Worm (Caenorhabditis elegans): Measurements from ENCODE around the gene mboa-2.

Gene mboa-2

DNA sequence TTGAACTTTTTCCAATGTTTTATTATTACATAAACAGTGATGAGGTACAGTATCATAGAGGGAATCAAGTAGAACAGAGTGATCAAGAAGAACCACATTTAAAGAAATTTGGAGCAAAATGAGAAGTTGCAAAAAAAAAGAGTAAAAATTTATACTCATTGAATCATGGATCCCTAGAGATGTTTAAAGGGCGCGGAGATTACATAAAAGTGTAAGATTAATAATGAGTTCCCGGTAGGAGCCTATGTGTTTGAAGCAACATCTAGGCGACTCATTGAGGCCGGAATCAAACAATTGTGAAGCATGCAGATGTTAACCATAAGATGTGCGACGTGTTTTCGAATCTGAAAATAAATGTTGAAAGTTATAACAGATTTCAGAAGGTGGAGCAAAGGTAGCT, 30.0 kb upstream of the mboa-2 start, which contains the start of gene srg-39:
Gene srg-39, minus strand, starts transcription at position 101 of the 400 bp plus-strand sequence.
- no peak for TF ChIP-seq lin-11 (tag; optimal IDR thresholded peaks at IDR 0.05)
- no peak for TF ChIP-seq unc-39 (tag; optimal IDR thresholded peaks at IDR 0.05)
- TF ChIP-seq ceh-16 (tag; optimal IDR thresholded peaks at IDR 0.05) = no peak
- no peak for TF ChIP-seq ceh-82 (tag; optimal IDR thresholded peaks at IDR 0.05)
- no peak for TF ChIP-seq lin-13 (GFP tag; optimal IDR thresholded peaks at IDR 0.05)
- no peak for TF ChIP-seq C34F6.9 (tag; optimal IDR thresholded peaks at IDR 0.05)
- TF ChIP-seq sma-9 (GFP tag; optimal IDR thresholded peaks at IDR 0.05) = no peak
- no peak for TF ChIP-seq sma-9 (tag; optimal IDR thresholded peaks at IDR 0.05)

DNA sequence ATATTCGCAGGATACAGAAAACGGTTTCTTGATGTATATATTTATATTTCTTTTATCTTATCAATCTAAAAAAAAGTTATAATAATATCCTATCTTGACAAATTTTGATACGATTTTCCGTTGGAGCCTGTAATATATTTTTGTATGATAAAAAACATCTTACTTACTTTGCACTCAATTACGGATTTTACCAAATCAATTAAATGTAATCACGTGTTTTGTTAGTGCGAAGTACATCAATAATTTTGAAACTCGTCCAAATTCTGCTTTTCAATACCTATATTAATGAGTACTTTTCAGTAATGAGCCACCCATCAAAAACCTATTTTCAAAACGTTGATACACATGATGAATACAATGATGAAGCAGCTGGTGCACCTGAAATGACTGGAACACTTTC, 27.1 kb upstream of the mboa-2 start, which contains the start of gene T19C4.1:
Gene T19C4.1, plus strand, starts transcription at position 301 of the 400 bp plus-strand sequence.
- no peak for TF ChIP-seq nhr-6 (tag; optimal IDR thresholded peaks at IDR 0.05)
- TF ChIP-seq mbf-1 (tag; optimal IDR thresholded peaks at IDR 0.05) = no peak
- TF ChIP-seq nhr-11 (tag; optimal IDR thresholded peaks at IDR 0.05) = no peak
- TF ChIP-seq C34F6.9 (tag; optimal IDR thresholded peaks at IDR 0.05) = no peak
- TF ChIP-seq mdl-1 (tag; optimal IDR thresholded peaks at IDR 0.05) = no peak

DNA sequence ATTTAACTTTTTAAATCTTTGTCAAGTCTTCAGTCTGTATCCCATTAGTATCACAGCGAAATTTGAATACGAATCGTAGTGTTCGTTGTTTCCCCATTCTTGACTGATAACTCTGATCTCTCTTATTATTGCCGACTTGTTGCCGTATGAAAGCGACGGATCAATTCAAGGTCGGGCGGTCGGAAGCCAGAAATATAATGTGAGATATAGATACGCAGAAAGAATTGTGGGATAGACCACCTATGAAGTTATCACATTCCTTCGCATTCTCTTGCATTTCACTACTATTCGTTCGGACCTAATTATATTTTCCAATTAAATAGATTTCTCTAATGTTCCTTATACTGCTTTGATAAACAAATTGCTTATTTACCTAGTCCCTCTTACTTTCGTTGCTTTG, 26.7 kb upstream of the mboa-2 start:
- TF ChIP-seq nhr-21 (tag; optimal IDR thresholded peaks at IDR 0.05) (no peak), nhr-25 (tag; optimal IDR thresholded peaks at IDR 0.05) (peak; percentile 4)

DNA sequence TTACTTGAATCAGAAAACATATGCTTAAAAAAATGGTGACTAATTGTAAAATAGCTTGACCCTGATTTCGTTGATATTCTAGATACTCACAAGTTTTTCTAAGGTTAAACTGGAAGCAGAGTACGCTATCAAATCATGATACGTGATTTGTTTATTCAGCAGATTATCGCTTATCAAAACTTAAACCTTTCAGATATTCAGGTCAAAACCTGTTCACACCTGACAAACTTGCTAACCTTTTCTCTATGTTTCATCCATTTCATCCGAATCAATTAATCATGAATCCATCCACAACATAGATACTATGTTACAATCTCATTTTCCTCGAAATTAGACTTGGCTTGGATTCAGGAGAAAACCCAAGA, 25.5 kb upstream of the mboa-2 start:
- peak; percentile 62 for TF ChIP-seq sma-3 (GFP tag; optimal IDR thresholded peaks at IDR 0.05)
- TF ChIP-seq C34F6.9 (tag; optimal IDR thresholded peaks at IDR 0.05) = no peak
- TF ChIP-seq elt-1 (tag; optimal IDR thresholded peaks at IDR 0.05) = no peak
- TF ChIP-seq sem-4 (tag; optimal IDR thresholded peaks at IDR 0.05) = no peak
- TF ChIP-seq nhr-25 (tag; optimal IDR thresholded peaks at IDR 0.05) = peak; percentile 74
- TF ChIP-seq unc-55 (GFP tag; optimal IDR thresholded peaks at IDR 0.05) = no peak
- TF ChIP-seq ztf-1 (GFP tag; conservative IDR thresholded peaks at IDR 0.05) = no peak
- TF ChIP-seq snpc-4 (tag; optimal IDR thresholded peaks at IDR 0.05) = no peak
- TF ChIP-seq nhr-77 (tag; optimal IDR thresholded peaks at IDR 0.05) = no peak
- no peak for TF ChIP-seq ceh-82 (tag; optimal IDR thresholded peaks at IDR 0.05)
- no peak for TF ChIP-seq lin-11 (tag; optimal IDR thresholded peaks at IDR 0.05)
- no peak for TF ChIP-seq Y55F3AM.14 (GFP tag; optimal IDR thresholded peaks at IDR 0.05)
- TF ChIP-seq alr-1 (tag; optimal IDR thresholded peaks at IDR 0.05) = no peak
- TF ChIP-seq fos-1 (tag; optimal IDR thresholded peaks at IDR 0.05) = no peak
- no peak for TF ChIP-seq lin-39 (tag; optimal IDR thresholded peaks at IDR 0.05)
- TF ChIP-seq nhr-21 (tag; optimal IDR thresholded peaks at IDR 0.05) = peak; percentile 84
- no peak for TF ChIP-seq sma-9 (GFP tag; optimal IDR thresholded peaks at IDR 0.05)
- TF ChIP-seq sma-9 (tag; optimal IDR thresholded peaks at IDR 0.05) = no peak
- TF ChIP-seq nhr-23 (tag; optimal IDR thresholded peaks at IDR 0.05) = no peak
- no peak for TF ChIP-seq skn-1 (tag; optimal IDR thresholded peaks at IDR 0.05)
- TF ChIP-seq mdl-1 (tag; optimal IDR thresholded peaks at IDR 0.05) = no peak
- no peak for TF ChIP-seq nhr-6 (tag; optimal IDR thresholded peaks at IDR 0.05)
- TF ChIP-seq elt-3 (tag; optimal IDR thresholded peaks at IDR 0.05) = no peak
- TF ChIP-seq zag-1 (tag; optimal IDR thresholded peaks at IDR 0.05) = no peak
- TF ChIP-seq nhr-10 (tag; optimal IDR thresholded peaks at IDR 0.05) = no peak
- no peak for TF ChIP-seq nhr-129 (tag; optimal IDR thresholded peaks at IDR 0.05)
- TF ChIP-seq lin-13 (GFP tag; optimal IDR thresholded peaks at IDR 0.05) = peak; percentile 14
- TF ChIP-seq lsy-2 (tag; optimal IDR thresholded peaks at IDR 0.05) = no peak
- no peak for TF ChIP-seq ceh-16 (tag; optimal IDR thresholded peaks at IDR 0.05)
- no peak for TF ChIP-seq nhr-11 (tag; optimal IDR thresholded peaks at IDR 0.05)
- no peak for TF ChIP-seq nhr-237 (tag; optimal IDR thresholded peaks at IDR 0.05)

DNA sequence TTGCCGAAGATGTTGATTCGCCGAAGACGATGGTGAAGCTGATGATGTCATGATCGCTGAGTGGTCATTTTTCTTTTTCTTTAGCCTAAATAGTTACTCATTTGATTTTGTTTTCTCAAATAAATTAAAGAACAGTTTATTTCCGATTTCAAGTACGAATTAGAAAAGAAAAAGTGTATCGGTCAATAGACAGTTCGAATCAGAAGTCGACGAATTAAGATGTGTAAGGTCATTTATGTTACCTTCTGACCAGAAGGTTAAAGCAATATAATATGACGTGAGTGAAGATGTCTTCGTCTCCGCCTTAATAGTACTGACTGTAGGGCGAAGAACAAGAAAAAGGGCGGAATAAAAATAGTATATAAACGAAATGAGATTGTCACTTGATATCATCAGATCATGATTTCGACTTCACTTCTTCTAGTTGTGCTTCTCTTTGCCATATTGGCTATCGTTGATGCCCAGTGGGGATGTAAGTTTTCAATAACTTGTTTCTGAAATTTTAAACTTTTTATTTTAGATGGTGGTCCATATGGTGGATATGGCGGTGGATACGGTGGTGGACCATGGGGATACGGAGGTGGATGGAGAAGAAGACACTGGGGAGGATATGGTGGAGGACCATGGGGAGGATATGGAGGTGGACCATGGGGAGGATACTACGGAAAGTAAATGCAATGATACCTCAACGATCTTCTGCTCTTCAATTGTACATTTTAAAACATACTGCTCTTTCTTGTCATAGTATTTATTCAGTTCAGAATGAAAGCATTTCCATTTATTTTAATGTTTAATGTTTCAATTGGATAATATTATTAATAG, 24.9 kb upstream of the mboa-2 start, which contains the start of the genes T19C4.24 and nlp-33:
Gene T19C4.24, minus strand, starts transcription at position 51 of the 822 bp plus-strand sequence.
Gene nlp-33, plus strand, starts transcription at position 389 of the 822 bp plus-strand sequence.
- TF ChIP-seq fos-1 (tag; optimal IDR thresholded peaks at IDR 0.05) = no peak
- TF ChIP-seq sem-4 (tag; optimal IDR thresholded peaks at IDR 0.05) = no peak
- no peak for TF ChIP-seq ZK546.5 (tag; optimal IDR thresholded peaks at IDR 0.05)
- no peak for TF ChIP-seq nhr-10 (tag; optimal IDR thresholded peaks at IDR 0.05)
- TF ChIP-seq sma-9 (GFP tag; optimal IDR thresholded peaks at IDR 0.05) = peak; percentile 37
- no peak for TF ChIP-seq sma-9 (tag; optimal IDR thresholded peaks at IDR 0.05)
- peak; percentile 94 for TF ChIP-seq ama-1 (optimal IDR thresholded peaks at IDR 0.05)
- TF ChIP-seq peb-1 (tag; optimal IDR thresholded peaks at IDR 0.05) = no peak
- TF ChIP-seq ceh-16 (tag; optimal IDR thresholded peaks at IDR 0.05) = no peak
- no peak for TF ChIP-seq nhr-77 (tag; optimal IDR thresholded peaks at IDR 0.05)
- TF ChIP-seq nhr-237 (tag; optimal IDR thresholded peaks at IDR 0.05) = no peak
- no peak for TF ChIP-seq mab-5 (tag; optimal IDR thresholded peaks at IDR 0.05)
- TF ChIP-seq ztf-11 (tag; optimal IDR thresholded peaks at IDR 0.05) = no peak
- no peak for TF ChIP-seq gmeb-1 (tag; optimal IDR thresholded peaks at IDR 0.05)
- TF ChIP-seq nhr-23 (tag; optimal IDR thresholded peaks at IDR 0.05) = no peak
- TF ChIP-seq F13H6.1 (tag; optimal IDR thresholded peaks at IDR 0.05) = no peak
- peak; percentile 4 for TF ChIP-seq crh-2 (tag; optimal IDR thresholded peaks at IDR 0.05)
- no peak for TF ChIP-seq dmd-4 (tag; optimal IDR thresholded peaks at IDR 0.05)
- no peak for TF ChIP-seq lin-11 (tag; optimal IDR thresholded peaks at IDR 0.05)
- no peak for TF ChIP-seq lin-13 (GFP tag; optimal IDR thresholded peaks at IDR 0.05)
- TF ChIP-seq egl-27 (tag; optimal IDR thresholded peaks at IDR 0.05) = no peak
- TF ChIP-seq aly-2 (tag; optimal IDR thresholded peaks at IDR 0.05) = no peak
- TF ChIP-seq zag-1 (tag; optimal IDR thresholded peaks at IDR 0.05) = no peak
- no peak for TF ChIP-seq snpc-4 (tag; optimal IDR thresholded peaks at IDR 0.05)
- TF ChIP-seq unc-55 (GFP tag; optimal IDR thresholded peaks at IDR 0.05) = no peak

Data from whole organism, L2 larva.